In genomic region chr3R:9393542-9394025, dm6 we compare ENCODE assay signal across 1 fruit fly cellular context.
TF ChIP-seq lines count a peak whose summit lies in the region.

No protein-coding gene starts in this region.

TF ChIP-seq in whole organism, embryonic, 481 proteins besides CTCF, POLR2A, EP300 and RAD21 (continued from another document and continues in another):
- TF ChIP-seq run (tag; optimal IDR thresholded peaks at IDR 0.05; lab: Kevin White, UChicago) (no peak), ranshi (GFP tag; IDR thresholded peaks at IDR 0.05; lab: Robert Waterston, UW) (peak; percentile 57; the same call in 1 of the 2 replicates), usp (GFP tag; optimal IDR thresholded peaks at IDR 0.05; lab: Kevin White, UChicago) (no peak), CG15514 (GFP tag; optimal IDR thresholded peaks at IDR 0.05; lab: Kevin White, UChicago) (peak; percentile 48), CG15479 (GFP tag; optimal IDR thresholded peaks at IDR 0.05; lab: Kevin White, UChicago) (no peak), ac (GFP tag; optimal IDR thresholded peaks at IDR 0.05; lab: Kevin White, UChicago) (peak; percentile 84), sima (GFP tag; optimal IDR thresholded peaks at IDR 0.05; lab: Kevin White, UChicago) (no peak), CG11504 (tag; optimal IDR thresholded peaks at IDR 0.05; lab: Kevin White, UChicago) (peak; percentile 60), mirr (GFP tag; optimal IDR thresholded peaks at IDR 0.05; lab: Kevin White, UChicago) (peak; percentile 72), Hsf (GFP tag; optimal IDR thresholded peaks at IDR 0.05; lab: Kevin White, UChicago) (peak; percentile 49), CG9727 (GFP tag; optimal IDR thresholded peaks at IDR 0.05; lab: Kevin White, UChicago) (peak; percentile 82), fd96Cb (tag; optimal IDR thresholded peaks at IDR 0.05; lab: Kevin White, UChicago) (peak; percentile 72), CG14860 (GFP tag; IDR thresholded peaks at IDR 0.05; lab: Robert Waterston, UW; ENCODE audit: partially characterized antibody) (no peak), seq (GFP tag; IDR thresholded peaks at IDR 0.05; lab: Robert Waterston, UW) (0 out of 2 replicates have a peak, but pooled peaks have one; percentile 45), nerfin-1 (tag; optimal IDR thresholded peaks at IDR 0.05; lab: Kevin White, UChicago) (peak; percentile 68), CG13296 (GFP tag; optimal IDR thresholded peaks at IDR 0.05; lab: Kevin White, UChicago) (peak; percentile 55), hkb (optimal IDR thresholded peaks at IDR 0.05; lab: Kevin White, UChicago) (no peak), hkb (GFP tag; IDR thresholded peaks at IDR 0.05; lab: Robert Waterston, UW) (peak; percentile 75), Deaf1 (tag; optimal IDR thresholded peaks at IDR 0.05; lab: Kevin White, UChicago) (no peak), CG11247 (GFP tag; IDR thresholded peaks at IDR 0.05; lab: Robert Waterston, UW) (peak; percentile 32), dan (GFP tag; IDR thresholded peaks at IDR 0.05; lab: Robert Waterston, UW) (0 out of 2 replicates have a peak, but pooled peaks have one; percentile 6), Lhr (GFP tag; optimal IDR thresholded peaks at IDR 0.05; lab: Kevin White, UChicago) (peak; percentile 56), D19B (GFP tag; optimal IDR thresholded peaks at IDR 0.05; lab: Kevin White, UChicago) (no peak), CG8765 (GFP tag; IDR thresholded peaks at IDR 0.05; lab: Robert Waterston, UW) (no peak; the same call in 1 of the 2 replicates), Oaz (GFP tag; IDR thresholded peaks at IDR 0.05; lab: Robert Waterston, UW) (no peak), Nf-YA (GFP tag; IDR thresholded peaks at IDR 0.05; lab: Robert Waterston, UW) (0 out of 2 replicates have a peak, but pooled peaks have one; percentile 12), NC2α (GFP tag; optimal IDR thresholded peaks at IDR 0.05; lab: Kevin White, UChicago) (peak; percentile 33), prd (optimal IDR thresholded peaks at IDR 0.05; lab: Kevin White, UChicago) (no peak), prd (GFP tag; IDR thresholded peaks at IDR 0.05; lab: Robert Waterston, UW) (peak; percentile 70; the same call in 2 of the 3 replicates), p53 (GFP tag; optimal IDR thresholded peaks at IDR 0.05; lab: Kevin White, UChicago) (no peak), E2f1 (GFP tag; IDR thresholded peaks at IDR 0.05; lab: Robert Waterston, UW) (peak; percentile 74), CG8388 (GFP tag; optimal IDR thresholded peaks at IDR 0.05; lab: Kevin White, UChicago) (peak; percentile 72), CG10321 (GFP tag; IDR thresholded peaks at IDR 0.05; lab: Robert Waterston, UW) (peak; percentile 36; the same call in 1 of the 2 replicates), Camta (GFP tag; optimal IDR thresholded peaks at IDR 0.05; lab: Kevin White, UChicago) (peak; percentile 36), vfl (GFP tag; optimal IDR thresholded peaks at IDR 0.05; lab: Kevin White, UChicago) (no peak), salm (tag; optimal IDR thresholded peaks at IDR 0.05; lab: Kevin White, UChicago) (peak; percentile 58), Stat92E (GFP tag; optimal IDR thresholded peaks at IDR 0.05; lab: Kevin White, UChicago) (peak in 1 of 3 experiments; percentile 7), knrl (GFP tag; IDR thresholded peaks at IDR 0.05; lab: Robert Waterston, UW; ENCODE audit: partially characterized antibody) (0 out of 3 replicates have a peak, but pooled peaks have one; percentile 14), CG10654 (GFP tag; optimal IDR thresholded peaks at IDR 0.05; lab: Kevin White, UChicago) (peak; percentile 70), CG7357 (GFP tag; IDR thresholded peaks at IDR 0.05; lab: Robert Waterston, UW) (no peak), Blimp-1 (GFP tag; optimal IDR thresholded peaks at IDR 0.05; lab: Kevin White, UChicago) (peak; percentile 81), tio (GFP tag; optimal IDR thresholded peaks at IDR 0.05; lab: Kevin White, UChicago) (peak; percentile 28), jing (GFP tag; optimal IDR thresholded peaks at IDR 0.05; lab: Kevin White, UChicago) (peak; percentile 59), so (GFP tag; IDR thresholded peaks at IDR 0.05; lab: Robert Waterston, UW) (peak; percentile 80), CG6791 (GFP tag; IDR thresholded peaks at IDR 0.05; lab: Robert Waterston, UW; ENCODE audit: partially characterized antibody) (no peak), Mrtf (GFP tag; IDR thresholded peaks at IDR 0.05; lab: Robert Waterston, UW) (no peak), onecut (GFP tag; IDR thresholded peaks at IDR 0.05; lab: Robert Waterston, UW) (peak; percentile 74), ems (GFP tag; optimal IDR thresholded peaks at IDR 0.05; lab: Kevin White, UChicago) (peak; percentile 37), CG18599 (GFP tag; optimal IDR thresholded peaks at IDR 0.05; lab: Kevin White, UChicago) (peak; percentile 67), CG17568 (GFP tag; optimal IDR thresholded peaks at IDR 0.05; lab: Kevin White, UChicago) (peak; percentile 81), da (GFP tag; optimal IDR thresholded peaks at IDR 0.05; lab: Kevin White, UChicago) (no peak), CG7372 (GFP tag; IDR thresholded peaks at IDR 0.05; lab: Robert Waterston, UW) (peak; percentile 53), zen (tag; optimal IDR thresholded peaks at IDR 0.05; lab: Kevin White, UChicago) (peak; percentile 50), row (GFP tag; IDR thresholded peaks at IDR 0.05; lab: Robert Waterston, UW) (peak; percentile 75), Optix (GFP tag; IDR thresholded peaks at IDR 0.05; lab: Robert Waterston, UW) (0 out of 3 replicates have a peak, but pooled peaks have one; percentile 35), CG17361 (GFP tag; IDR thresholded peaks at IDR 0.05; lab: Robert Waterston, UW) (peak; percentile 67), gem (tag; optimal IDR thresholded peaks at IDR 0.05; lab: Kevin White, UChicago) (peak; percentile 83), Poxn (GFP tag; IDR thresholded peaks at IDR 0.05; lab: Robert Waterston, UW) (no peak), Hr78 (GFP tag; optimal IDR thresholded peaks at IDR 0.05; lab: Kevin White, UChicago) (peak in 1 of 2 experiments; percentile 25), CG3838 (GFP tag; optimal IDR thresholded peaks at IDR 0.05; lab: Kevin White, UChicago) (peak; percentile 15), Kr (GFP tag; optimal IDR thresholded peaks at IDR 0.05; lab: Kevin White, UChicago) (peak; percentile 87), CG14050 (GFP tag; IDR thresholded peaks at IDR 0.05; lab: Robert Waterston, UW) (no peak), CG17328 (GFP tag; IDR thresholded peaks at IDR 0.05; lab: Robert Waterston, UW) (peak; percentile 76), esg (GFP tag; conservative IDR thresholded peaks at IDR 0.05; lab: Robert Waterston, UW) (peak; percentile 33; the same call in 1 of the 2 replicates), sqz (GFP tag; optimal IDR thresholded peaks at IDR 0.05; lab: Kevin White, UChicago) (peak; percentile 72), Xrp1 (GFP tag; IDR thresholded peaks at IDR 0.05; lab: Robert Waterston, UW) (peak; percentile 92), ken (GFP tag; IDR thresholded peaks at IDR 0.05; lab: Robert Waterston, UW) (peak; percentile 66; the same call in 2 of the 3 replicates), hb (GFP tag; IDR thresholded peaks at IDR 0.05; lab: Robert Waterston, UW; ENCODE audit: partially characterized antibody) (no peak), Pdp1 (GFP tag; optimal IDR thresholded peaks at IDR 0.05; lab: Kevin White, UChicago) (peak in 1 of 2 experiments; percentile 44), CG9609 (GFP tag; optimal IDR thresholded peaks at IDR 0.05; lab: Kevin White, UChicago) (peak; percentile 7), lbe (GFP tag; optimal IDR thresholded peaks at IDR 0.05; lab: Kevin White, UChicago) (peak; percentile 90), CG11695 (GFP tag; IDR thresholded peaks at IDR 0.05; lab: Robert Waterston, UW) (peak; percentile 65; the same call in 2 of the 3 replicates), bab2 (GFP tag; optimal IDR thresholded peaks at IDR 0.05; lab: Kevin White, UChicago) (peak; percentile 63), lilli (GFP tag; optimal IDR thresholded peaks at IDR 0.05; lab: Kevin White, UChicago) (no peak), CG2202 (tag; optimal IDR thresholded peaks at IDR 0.05; lab: Kevin White, UChicago) (peak; percentile 88), twi (tag; optimal IDR thresholded peaks at IDR 0.05; lab: Kevin White, UChicago) (peak; percentile 76), sisA (GFP tag; IDR thresholded peaks at IDR 0.05; lab: Robert Waterston, UW) (peak; percentile 58), Dfd (GFP tag; optimal IDR thresholded peaks at IDR 0.05; lab: Kevin White, UChicago) (no peak), CG14965 (GFP tag; optimal IDR thresholded peaks at IDR 0.05; lab: Kevin White, UChicago; ENCODE audit: borderline replicate concordance) (no peak), Hmx (GFP tag; optimal IDR thresholded peaks at IDR 0.05; lab: Kevin White, UChicago) (no peak), pzg (GFP tag; optimal IDR thresholded peaks at IDR 0.05; lab: Kevin White, UChicago) (no peak), CG11093 (GFP tag; IDR thresholded peaks at IDR 0.05; lab: Robert Waterston, UW) (peak; percentile 55; the same call in 1 of the 3 replicates), pfk (GFP tag; optimal IDR thresholded peaks at IDR 0.05; lab: Kevin White, UChicago) (no peak), CG6683 (GFP tag; optimal IDR thresholded peaks at IDR 0.05; lab: Kevin White, UChicago) (peak; percentile 8), Sox100B (GFP tag; optimal IDR thresholded peaks at IDR 0.05; lab: Kevin White, UChicago) (peak; percentile 66), lmd (GFP tag; IDR thresholded peaks at IDR 0.05; lab: Robert Waterston, UW) (peak; percentile 64), HmgD (GFP tag; optimal IDR thresholded peaks at IDR 0.05; lab: Kevin White, UChicago) (no peak), zen2 (GFP tag; IDR thresholded peaks at IDR 0.05; lab: Robert Waterston, UW; ENCODE audit: partially characterized antibody) (no peak), repo (GFP tag; optimal IDR thresholded peaks at IDR 0.05; lab: Kevin White, UChicago) (no peak), CG4730 (GFP tag; IDR thresholded peaks at IDR 0.05; lab: Robert Waterston, UW) (peak; percentile 49; the same call in 1 of the 2 replicates), Lpt (GFP tag; optimal IDR thresholded peaks at IDR 0.05; lab: Kevin White, UChicago) (no peak), inv (GFP tag; IDR thresholded peaks at IDR 0.05; lab: Robert Waterston, UW; ENCODE audit: partially characterized antibody) (no peak), D (optimal IDR thresholded peaks at IDR 0.05; lab: Kevin White, UChicago) (no peak), D (GFP tag; optimal IDR thresholded peaks at IDR 0.05; lab: Kevin White, UChicago) (peak; percentile 80), ind (GFP tag; optimal IDR thresholded peaks at IDR 0.05; lab: Kevin White, UChicago) (peak; percentile 48), sd (tag; optimal IDR thresholded peaks at IDR 0.05; lab: Kevin White, UChicago) (peak; percentile 52), Abd-B (GFP tag; optimal IDR thresholded peaks at IDR 0.05; lab: Kevin White, UChicago) (peak; percentile 28), CG10543 (GFP tag; optimal IDR thresholded peaks at IDR 0.05; lab: Kevin White, UChicago) (no peak), Ravus (GFP tag; IDR thresholded peaks at IDR 0.05; lab: Robert Waterston, UW) (no peak), CG7963 (GFP tag; IDR thresholded peaks at IDR 0.05; lab: Robert Waterston, UW; ENCODE audit: partially characterized antibody) (no peak), amos (GFP tag; IDR thresholded peaks at IDR 0.05; lab: Robert Waterston, UW; ENCODE audit: partially characterized antibody) (no peak), CG8281 (tag; optimal IDR thresholded peaks at IDR 0.05; lab: Kevin White, UChicago) (peak; percentile 43), CG11085 (GFP tag; IDR thresholded peaks at IDR 0.05; lab: Robert Waterston, UW) (no peak), Rx (GFP tag; IDR thresholded peaks at IDR 0.05; lab: Robert Waterston, UW) (peak; percentile 36; the same call in 1 of the 2 replicates), grn (GFP tag; optimal IDR thresholded peaks at IDR 0.05; lab: Kevin White, UChicago) (peak; percentile 48), Usf (GFP tag; optimal IDR thresholded peaks at IDR 0.05; lab: Kevin White, UChicago) (peak; percentile 21), CG9215 (GFP tag; IDR thresholded peaks at IDR 0.05; lab: Robert Waterston, UW) (no peak), trh (GFP tag; optimal IDR thresholded peaks at IDR 0.05; lab: Kevin White, UChicago) (peak; percentile 3), CG8290 (GFP tag; optimal IDR thresholded peaks at IDR 0.05; lab: Kevin White, UChicago) (peak; percentile 39), CG8290 (tag; optimal IDR thresholded peaks at IDR 0.05; lab: Kevin White, UChicago) (peak; percentile 81 to 84), dm (GFP tag; optimal IDR thresholded peaks at IDR 0.05; lab: Kevin White, UChicago) (no peak), lov (optimal IDR thresholded peaks at IDR 0.05; lab: Kevin White, UChicago) (no peak), lov (GFP tag; IDR thresholded peaks at IDR 0.05; lab: Robert Waterston, UW) (peak; percentile 79; the same call in 1 of the 3 replicates), Oli (tag; optimal IDR thresholded peaks at IDR 0.05; lab: Kevin White, UChicago) (peak; percentile 69), CG31365 (tag; optimal IDR thresholded peaks at IDR 0.05; lab: Kevin White, UChicago) (peak; percentile 46), D19A (tag; optimal IDR thresholded peaks at IDR 0.05; lab: Kevin White, UChicago) (peak; percentile 78), CG11456 (GFP tag; IDR thresholded peaks at IDR 0.05; lab: Robert Waterston, UW) (no peak), tup (GFP tag; optimal IDR thresholded peaks at IDR 0.05; lab: Kevin White, UChicago) (peak; percentile 44), Scr (GFP tag; IDR thresholded peaks at IDR 0.05; lab: Robert Waterston, UW; ENCODE audit: partially characterized antibody) (no peak), Med (GFP tag; lab: Kevin White, UChicago) (peak; percentile 84), Side (GFP tag; optimal IDR thresholded peaks at IDR 0.05; lab: Kevin White, UChicago) (peak; percentile 29), CG14667 (GFP tag; IDR thresholded peaks at IDR 0.05; lab: Robert Waterston, UW) (peak; percentile 50; the same call in 1 of the 2 replicates), CG15601 (tag; optimal IDR thresholded peaks at IDR 0.05; lab: Kevin White, UChicago) (peak; percentile 82), CG1647 (GFP tag; optimal IDR thresholded peaks at IDR 0.05; lab: Kevin White, UChicago) (no peak), emc (GFP tag; optimal IDR thresholded peaks at IDR 0.05; lab: Kevin White, UChicago) (no peak), ERR (GFP tag; optimal IDR thresholded peaks at IDR 0.05; lab: Kevin White, UChicago) (no peak), CG10366 (GFP tag; IDR thresholded peaks at IDR 0.05; lab: Robert Waterston, UW) (peak; percentile 39), chinmo (GFP tag; IDR thresholded peaks at IDR 0.05; lab: Robert Waterston, UW; ENCODE audit: partially characterized antibody) (0 out of 4 replicates have a peak, but pooled peaks have one; percentile 54), CG2199 (GFP tag; IDR thresholded peaks at IDR 0.05; lab: Robert Waterston, UW) (0 out of 3 replicates have a peak, but pooled peaks have one; percentile 18)
